Worm (Caenorhabditis elegans) whole organism, L2 larva: Measurements from ENCODE around the gene srz-24.

Source experiments
- R02D3.7 ChIP-seq: fragments of 150-350 bp; optimal IDR thresholded peaks from 2 replicates; lab custom pipeline; 2014; ENCODE audit warnings: missing biosample characterization, missing genetic modification characterization
- nhr-237 ChIP-seq: fragments of 150-350 bp; optimal IDR thresholded peaks from 2 replicates; lab custom pipeline; 2014; ENCODE audit warnings: missing biosample characterization, missing genetic modification characterization

DNA sequence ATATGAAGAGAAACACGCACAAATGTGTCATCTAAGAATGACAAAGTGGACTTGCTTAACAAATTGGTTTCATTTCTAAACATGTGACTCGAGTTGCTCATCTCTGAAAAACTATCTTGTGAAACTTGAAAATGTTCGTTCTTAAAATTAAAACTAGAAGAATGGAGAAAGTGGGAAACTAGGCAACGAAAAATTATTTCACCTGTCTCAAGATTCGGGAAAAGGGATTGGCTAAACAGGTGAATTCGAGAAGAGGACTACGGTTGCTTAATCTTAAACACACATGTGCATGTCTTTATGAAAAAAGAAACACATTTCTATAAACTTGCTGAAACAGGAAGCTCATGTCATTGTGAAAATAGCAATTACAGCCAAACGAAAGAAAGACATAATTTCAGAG is at the start of gene srz-24:
- no peak for TF ChIP-seq nhr-237
- TF ChIP-seq R02D3.7 (tag; lab: Kevin White, UChicago) = no peak
